Worm (Caenorhabditis elegans) whole organism, L4 larva: Measurements from ENCODE around the gene W06D11.2.

Experiments
- daf-16 ChIP-seq, 3 experiments: sonication (generic microtip); optimal IDR thresholded peaks; 2 replicates each; lab custom pipeline; 2016 to 2017; ENCODE audit warnings: missing genetic modification characterization in 3 of 3, missing genetic modification reagents in 3 of 3, mild to moderate bottlenecking in 2 of 3, missing compliant biosample characterization in 2 of 3, missing biosample characterization in 1 of 3, moderate library complexity in 1 of 3
- nhr-28 ChIP-seq: fragments of 150-350 bp; optimal IDR thresholded peaks from 2 replicates; lab custom pipeline; 2014; ENCODE audit warnings: missing biosample characterization, missing genetic modification characterization
- nhr-42 ChIP-seq: fragments of 200-800 bp; sonication (Bioruptor generic); IDR thresholded peaks from 2 replicates; pipeline ENCODE4 v1.3.6; 2022; ENCODE audit warnings: missing genetic modification characterization, missing compliant biosample characterization
- saeg-2 ChIP-seq: fragments of 200-800 bp; sonication (Bioruptor generic); IDR thresholded peaks from 2 replicates; pipeline ENCODE4 v1.3.6; 2022; ENCODE audit warnings: missing genetic modification reagents, missing genetic modification characterization, missing compliant biosample characterization
- unc-62 ChIP-seq, 3 experiments: fragments of 150-350 bp in 1 of 3; sonication (generic microtip); optimal IDR thresholded peaks in 2 of 3; peaks in 1 of 3; 1 replicate in 1 of 3; 2 replicates in 2 of 3; lab custom pipeline; 2014 to 2017; ENCODE audit warnings: missing biosample characterization in 3 of 3, missing genetic modification characterization in 3 of 3, missing genetic modification reagents in 3 of 3, missing genotype in 1 of 3
- zfp-2 ChIP-seq: sonication (generic microtip); optimal IDR thresholded peaks from 2 replicates; lab custom pipeline; 2016; ENCODE audit warnings: mild to moderate bottlenecking, missing genetic modification characterization, missing compliant biosample characterization
- zfp-3 ChIP-seq: fragments of 200-800 bp; sonication (Bioruptor generic); conservative IDR thresholded peaks from 2 replicates; pipeline ENCODE4 v1.3.6; 2022; ENCODE audit warnings: missing genetic modification reagents, missing genetic modification characterization, missing compliant biosample characterization

W06D11.2 gene

ce11 chrX:12252189-12252588 is 44.3 kb downstream of the W06D11.2 start (continued):
- TF ChIP-seq saeg-2 (GFP tag; lab: Robert Waterston, UW) (no peak), nhr-42 (GFP tag; lab: Robert Waterston, UW) (no peak), zfp-2 (tag; lab: Kevin White, UChicago) (no peak), zfp-3 (no peak)

- no peak for TF ChIP-seq nhr-28 (tag; lab: Kevin White, UChicago)
- TF ChIP-seq daf-16 (GFP tag; optimal IDR thresholded peaks at IDR 0.05; lab: Kevin White, UChicago): peak in 1 of 2 experiments; percentile 53
- TF ChIP-seq daf-16 (tag; optimal IDR thresholded peaks at IDR 0.05; lab: Kevin White, UChicago): no peak
- TF ChIP-seq unc-62 (GFP tag; optimal IDR thresholded peaks at IDR 0.05 in 1 of 2; lab: Kevin White, UChicago): peak in 1 of 2 experiments; percentile 49
- TF ChIP-seq unc-62 (tag; optimal IDR thresholded peaks at IDR 0.05; lab: Kevin White, UChicago): no peak
Measured at ce11 chrX:12248140-12248539, 48.4 kb downstream of the W06D11.2 start.
